Fruit fly (Drosophila melanogaster) whole organism, embryonic: Measurements from ENCODE around the gene CG11843.

Experiments used
- CG10267 ChIP-seq: fragments of 200-800 bp; sonication (Bioruptor generic); optimal IDR thresholded peaks from 2 replicates; lab custom pipeline; 2018; ENCODE audit warnings: missing biosample characterization, mild to moderate bottlenecking, missing genetic modification characterization, moderate library complexity
- CG11560 ChIP-seq: fragments of 200-800 bp; sonication (Bioruptor generic); IDR thresholded peaks from 3 replicates; pipeline ENCODE4 v1.3.6; 2022; ENCODE audit warnings: missing biosample characterization, missing genetic modification characterization
- CG13424 ChIP-seq: fragments of 200-800 bp; sonication (Bioruptor generic); optimal IDR thresholded peaks from 2 replicates; lab custom pipeline; 2019; ENCODE audit warnings: missing biosample characterization, mild to moderate bottlenecking, missing genetic modification characterization, moderate library complexity
- CG14050 ChIP-seq: fragments of 200-800 bp; sonication (Bioruptor generic); IDR thresholded peaks from 3 replicates; pipeline ENCODE4 v1.3.6; 2022; ENCODE audit warnings: missing biosample characterization, missing genetic modification characterization
- CG14965 ChIP-seq: fragments of 200-800 bp; sonication (Bioruptor generic); optimal IDR thresholded peaks from 2 replicates; lab custom pipeline; 2016; ENCODE audit warnings: missing biosample characterization, missing genetic modification characterization, borderline replicate concordance
- CG1529 ChIP-seq: fragments of 200-800 bp; sonication (Bioruptor generic); optimal IDR thresholded peaks from 3 replicates; lab custom pipeline; 2018; ENCODE audit warnings: missing biosample characterization, missing genetic modification characterization
- CG17186 ChIP-seq: fragments of 200-800 bp; sonication (Bioruptor generic); optimal IDR thresholded peaks from 3 replicates; lab custom pipeline; 2017; ENCODE audit warnings: missing biosample characterization, missing genetic modification reagents, missing genetic modification characterization
- CG17361 ChIP-seq: fragments of 200-800 bp; sonication (Bioruptor generic); IDR thresholded peaks from 3 replicates; pipeline ENCODE4 v1.3.6; 2022; ENCODE audit warnings: missing biosample characterization, missing genetic modification characterization
- CG1792 ChIP-seq: fragments of 200-800 bp; sonication (Bioruptor generic); optimal IDR thresholded peaks from 2 replicates; lab custom pipeline; 2016; ENCODE audit warnings: missing biosample characterization, missing genetic modification characterization
- CG18476 ChIP-seq: fragments of 200-800 bp; sonication (Bioruptor generic); optimal IDR thresholded peaks from 2 replicates; lab custom pipeline; 2016; ENCODE audit warnings: missing biosample characterization, mild to moderate bottlenecking, missing genetic modification characterization
- CG2116 ChIP-seq: fragments of 200-800 bp; sonication (Bioruptor generic); optimal IDR thresholded peaks from 3 replicates; lab custom pipeline; 2018; ENCODE audit warnings: missing biosample characterization, mild to moderate bottlenecking, missing genetic modification characterization
- CG2202 ChIP-seq: fragments of 200-800 bp; sonication (Bioruptor generic); optimal IDR thresholded peaks from 2 replicates; lab custom pipeline; 2018; ENCODE audit warnings: missing biosample characterization, mild to moderate bottlenecking, missing genetic modification characterization
- CG33213 ChIP-seq: fragments of 200-800 bp; sonication (Bioruptor generic); optimal IDR thresholded peaks from 3 replicates; lab custom pipeline; 2016; ENCODE audit warnings: missing biosample characterization, missing genetic modification characterization
- CG34224 ChIP-seq: fragments of 200-800 bp; sonication (Bioruptor generic); IDR thresholded peaks from 3 replicates; pipeline ENCODE4 v1.3.6; 2022; ENCODE audit warnings: missing biosample characterization, missing genetic modification characterization; ENCODE audit not compliant: partially characterized antibody
- CG4707 ChIP-seq: fragments of 200-800 bp; sonication (Bioruptor generic); optimal IDR thresholded peaks from 2 replicates; lab custom pipeline; 2018; ENCODE audit warnings: missing biosample characterization, mild to moderate bottlenecking, missing genetic modification characterization, moderate library complexity
- CG5953 ChIP-seq: fragments of 200-800 bp; sonication (Bioruptor generic); IDR thresholded peaks from 2 replicates; pipeline ENCODE4 v1.3.6; 2022; ENCODE audit warnings: missing biosample characterization, missing genetic modification characterization
- CG6254 ChIP-seq: fragments of 200-800 bp; sonication (Bioruptor generic); optimal IDR thresholded peaks from 3 replicates; lab custom pipeline; 2017; ENCODE audit warnings: mild to moderate bottlenecking, missing biosample characterization, missing genetic modification reagents, missing genetic modification characterization
- CG6689 ChIP-seq: fragments of 200-800 bp; sonication (Bioruptor generic); IDR thresholded peaks from 2 replicates; pipeline ENCODE4 v1.3.6; 2022; ENCODE audit warnings: missing biosample characterization, missing genetic modification characterization
- CG6791 ChIP-seq: fragments of 200-800 bp; sonication (Bioruptor generic); IDR thresholded peaks from 3 replicates; pipeline ENCODE4 v1.3.6; 2022; ENCODE audit warnings: missing biosample characterization, missing genetic modification characterization; ENCODE audit not compliant: partially characterized antibody
- CG7928 ChIP-seq: fragments of 200-800 bp; sonication (Bioruptor generic); optimal IDR thresholded peaks from 2 replicates; lab custom pipeline; 2017; ENCODE audit warnings: missing biosample characterization, mild to moderate bottlenecking, missing genetic modification characterization
- CG8281 ChIP-seq: fragments of 200-800 bp; sonication (Bioruptor generic); optimal IDR thresholded peaks from 2 replicates; lab custom pipeline; 2018; ENCODE audit warnings: missing biosample characterization, mild to moderate bottlenecking, missing genetic modification characterization, moderate library complexity
- CTCF ChIP-seq: fragments of 200-800 bp; sonication (Bioruptor generic); optimal IDR thresholded peaks from 2 replicates; lab custom pipeline; 2017; ENCODE audit warnings: missing biosample characterization, mild to moderate bottlenecking, missing genetic modification characterization, moderate library complexity
- Dll ChIP-seq: fragments of 200-800 bp; sonication (Bioruptor generic); IDR thresholded peaks from 4 replicates; pipeline ENCODE4 v1.3.6; 2022; ENCODE audit warnings: missing biosample characterization, missing genetic modification characterization; ENCODE audit not compliant: partially characterized antibody
- E2f2 ChIP-seq: fragments of 200-800 bp; sonication (Bioruptor generic); IDR thresholded peaks from 2 replicates; pipeline ENCODE4 v1.3.6; 2022; ENCODE audit warnings: missing biosample characterization, missing genetic modification characterization
- ERR ChIP-seq: fragments of 200-800 bp; sonication (Bioruptor generic); optimal IDR thresholded peaks from 2 replicates; lab custom pipeline; 2016; ENCODE audit warnings: missing biosample characterization, missing genetic modification characterization
- HmgZ ChIP-seq: fragments of 200-800 bp; sonication (Bioruptor generic); optimal IDR thresholded peaks from 2 replicates; lab custom pipeline; 2018; ENCODE audit warnings: missing biosample characterization, mild to moderate bottlenecking, missing genetic modification characterization
- Hmx ChIP-seq: fragments of 200-800 bp; sonication (Bioruptor generic); optimal IDR thresholded peaks from 2 replicates; lab custom pipeline; 2016; ENCODE audit warnings: missing biosample characterization, missing genetic modification characterization
- Hr39 ChIP-seq: fragments of >200 bp; optimal IDR thresholded peaks from 2 replicates; lab custom pipeline; 2017
- Sry-δ ChIP-seq: fragments of 200-800 bp; sonication (Bioruptor generic); optimal IDR thresholded peaks from 2 replicates; lab custom pipeline; 2016; ENCODE audit warnings: missing biosample characterization, missing genetic modification characterization
- YL-1 ChIP-seq: fragments of 200-800 bp; sonication (Bioruptor generic); optimal IDR thresholded peaks from 3 replicates; lab custom pipeline; 2017; ENCODE audit warnings: missing biosample characterization, mild to moderate bottlenecking, missing genetic modification characterization
- amos ChIP-seq: fragments of 200-800 bp; sonication (Bioruptor generic); IDR thresholded peaks from 2 replicates; pipeline ENCODE4 v1.3.6; 2022; ENCODE audit warnings: missing biosample characterization, missing genetic modification characterization; ENCODE audit not compliant: partially characterized antibody
- bab2 ChIP-seq: fragments of 200-800 bp; sonication (Bioruptor generic); optimal IDR thresholded peaks from 2 replicates; lab custom pipeline; 2016; ENCODE audit warnings: missing biosample characterization, missing genetic modification characterization
- cad ChIP-seq: fragments of >200 bp; optimal IDR thresholded peaks from 2 replicates; lab custom pipeline; 2017; ENCODE audit warnings: missing biosample characterization, missing genetic modification characterization
- chn ChIP-seq: fragments of 200-800 bp; sonication (Bioruptor generic); optimal IDR thresholded peaks from 2 replicates; lab custom pipeline; 2016; ENCODE audit warnings: missing biosample characterization, missing genetic modification characterization
- ems ChIP-seq: fragments of 200-800 bp; sonication (Bioruptor generic); optimal IDR thresholded peaks from 3 replicates; lab custom pipeline; 2016; ENCODE audit warnings: missing biosample characterization, missing genetic modification characterization
- gsb-n ChIP-seq: fragments of 200-800 bp; sonication (Bioruptor generic); optimal IDR thresholded peaks from 3 replicates; lab custom pipeline; 2018; ENCODE audit warnings: missing biosample characterization, mild to moderate bottlenecking, missing genetic modification characterization
- hbn ChIP-seq: fragments of 200-800 bp; sonication (Bioruptor generic); IDR thresholded peaks from 2 replicates; pipeline ENCODE4 v1.3.6; 2022; ENCODE audit warnings: missing biosample characterization, missing genetic modification characterization; ENCODE audit not compliant: partially characterized antibody
- hth ChIP-seq: fragments of >200 bp; optimal IDR thresholded peaks from 2 replicates; lab custom pipeline; 2017; ENCODE audit warnings: inconsistent platforms
- inv ChIP-seq: fragments of 200-800 bp; sonication (Bioruptor generic); IDR thresholded peaks from 2 replicates; pipeline ENCODE4 v1.3.6; 2022; ENCODE audit warnings: missing biosample characterization, missing genetic modification characterization; ENCODE audit not compliant: partially characterized antibody
- kah ChIP-seq: fragments of 200-800 bp; sonication (Bioruptor generic); optimal IDR thresholded peaks from 2 replicates; lab custom pipeline; 2018; ENCODE audit warnings: missing biosample characterization, mild to moderate bottlenecking, missing genetic modification characterization
- lbe ChIP-seq: fragments of 200-800 bp; sonication (Bioruptor generic); optimal IDR thresholded peaks from 2 replicates; lab custom pipeline; 2016; ENCODE audit warnings: missing biosample characterization, mild to moderate bottlenecking, missing genetic modification characterization
- onecut ChIP-seq: fragments of 200-800 bp; sonication (Bioruptor generic); IDR thresholded peaks from 2 replicates; pipeline ENCODE4 v1.3.6; 2022; ENCODE audit warnings: missing biosample characterization, missing genetic modification characterization
- p53 ChIP-seq: fragments of 200-800 bp; sonication (Bioruptor generic); optimal IDR thresholded peaks from 2 replicates; lab custom pipeline; 2016; ENCODE audit warnings: missing biosample characterization, missing genetic modification characterization
- ranshi ChIP-seq: fragments of 200-800 bp; sonication (Bioruptor generic); IDR thresholded peaks from 2 replicates; pipeline ENCODE4 v1.3.6; 2022; ENCODE audit warnings: missing biosample characterization, missing genetic modification characterization
- run ChIP-seq: fragments of 200-800 bp; sonication (Bioruptor generic); optimal IDR thresholded peaks from 3 replicates; lab custom pipeline; 2018; ENCODE audit warnings: missing biosample characterization, mild to moderate bottlenecking, missing genetic modification characterization
- sna ChIP-seq: fragments of 200-800 bp; sonication (Bioruptor generic); IDR thresholded peaks from 2 replicates; pipeline ENCODE4 v1.3.6; 2022; ENCODE audit warnings: missing biosample characterization, missing genetic modification characterization; ENCODE audit not compliant: partially characterized antibody
- stc ChIP-seq: fragments of 200-800 bp; sonication (Bioruptor generic); IDR thresholded peaks from 2 replicates; pipeline ENCODE4 v1.3.6; 2022; ENCODE audit warnings: missing biosample characterization, missing genetic modification characterization
- stwl ChIP-seq: fragments of 200-800 bp; sonication (Bioruptor generic); optimal IDR thresholded peaks from 3 replicates; lab custom pipeline; 2018; ENCODE audit warnings: missing biosample characterization, mild to moderate bottlenecking, missing genetic modification characterization, moderate library complexity
- tio ChIP-seq: fragments of 200-800 bp; sonication (Bioruptor generic); optimal IDR thresholded peaks from 2 replicates; lab custom pipeline; 2017; ENCODE audit warnings: missing biosample characterization, missing genetic modification characterization, inconsistent platforms
- tx ChIP-seq: fragments of 200-800 bp; sonication (Bioruptor generic); optimal IDR thresholded peaks from 2 replicates; lab custom pipeline; 2016; ENCODE audit warnings: missing biosample characterization, missing genetic modification characterization
- unc-4 ChIP-seq: fragments of 200-800 bp; sonication (Bioruptor generic); IDR thresholded peaks from 2 replicates; pipeline ENCODE4 v1.3.6; 2022; ENCODE audit warnings: missing biosample characterization, missing genetic modification characterization; ENCODE audit not compliant: partially characterized antibody
- vvl ChIP-seq: fragments of 200-800 bp; sonication (Bioruptor generic); IDR thresholded peaks from 2 replicates; pipeline ENCODE4 v1.3.6; 2022; ENCODE audit warnings: missing biosample characterization, missing genetic modification characterization

CG11843 gene

dm6 chr3R:29027122-29027521 lies 27.0 kb upstream of the CG11843 start, which contains the start of the genes eIF4E6 and CG1951 (continued):
- peak; percentile 96 for TF ChIP-seq CG34224 (GFP tag; lab: Robert Waterston, UW)
- peak; percentile 27 for TF ChIP-seq HmgZ (tag; lab: Kevin White, UChicago)
- TF ChIP-seq CG10267, result peak; percentile 19
- TF ChIP-seq cad (GFP tag; lab: Kevin White, UChicago), result no peak
- TF ChIP-seq tx (GFP tag; lab: Kevin White, UChicago), result peak; percentile 4
- peak; percentile 97 for TF ChIP-seq amos (GFP tag; lab: Robert Waterston, UW)
- no peak for TF ChIP-seq Hmx (GFP tag; lab: Kevin White, UChicago)
- TF ChIP-seq CG14050, result no peak
- peak; percentile 87 for TF ChIP-seq stwl (tag; lab: Kevin White, UChicago)
- no peak for TF ChIP-seq p53 (GFP tag; lab: Kevin White, UChicago)
- TF ChIP-seq CG4707 (GFP tag; lab: Kevin White, UChicago), result no peak
- peak; percentile 90 for TF ChIP-seq hbn (GFP tag; lab: Robert Waterston, UW)
- no peak for TF ChIP-seq Hr39 (lab: Kevin White, UChicago)
- peak; percentile 10 for TF ChIP-seq CG8281 (tag; lab: Kevin White, UChicago)
- no peak for TF ChIP-seq CG17361
- peak; percentile 9 for TF ChIP-seq CG17186
- no peak for TF ChIP-seq CG13424
- peak; percentile 72 for TF ChIP-seq kah (GFP tag; lab: Kevin White, UChicago)
- TF ChIP-seq YL-1 (GFP tag; lab: Kevin White, UChicago), result peak; percentile 57
- TF ChIP-seq tio (GFP tag; lab: Kevin White, UChicago), result no peak
- TF ChIP-seq gsb-n, result no peak
- TF ChIP-seq hth, result no peak
- TF ChIP-seq run (tag; lab: Kevin White, UChicago), result no peak
- TF ChIP-seq CG1792 (GFP tag; lab: Kevin White, UChicago), result no peak
- no peak for TF ChIP-seq stc (GFP tag; lab: Robert Waterston, UW)
- TF ChIP-seq E2f2 (GFP tag; lab: Robert Waterston, UW), result no peak; the same call in 1 of the 2 replicates
- TF ChIP-seq sna (GFP tag; lab: Robert Waterston, UW), result peak; percentile 96
- 0 out of 2 replicates have a peak, but pooled peaks have one; percentile 9 for TF ChIP-seq vvl
- no peak for TF ChIP-seq ERR
- TF ChIP-seq CG6689 (GFP tag; lab: Robert Waterston, UW), result no peak
- peak; percentile 96 for TF ChIP-seq CG6791 (GFP tag; lab: Robert Waterston, UW)
- TF ChIP-seq ems (GFP tag; lab: Kevin White, UChicago), result no peak
- TF ChIP-seq CG33213 (GFP tag; lab: Kevin White, UChicago), result peak; percentile 26
- peak; percentile 32 for TF ChIP-seq CTCF
- TF ChIP-seq onecut, result peak; percentile 99
- TF ChIP-seq CG1529 (GFP tag; lab: Kevin White, UChicago), result no peak
- TF ChIP-seq Dll (GFP tag; lab: Robert Waterston, UW), result peak; percentile 95
- TF ChIP-seq unc-4 (GFP tag; lab: Robert Waterston, UW), result peak; percentile 94
- no peak for TF ChIP-seq CG18476 (GFP tag; lab: Kevin White, UChicago)
- no peak for TF ChIP-seq CG14965 (GFP tag; lab: Kevin White, UChicago)
- TF ChIP-seq CG11560, result no peak
- TF ChIP-seq CG2202 (tag; lab: Kevin White, UChicago), result no peak
- TF ChIP-seq lbe (GFP tag; lab: Kevin White, UChicago), result no peak
- no peak for TF ChIP-seq CG5953 (GFP tag; lab: Robert Waterston, UW)
- no peak for TF ChIP-seq ranshi (GFP tag; lab: Robert Waterston, UW)
- TF ChIP-seq CG7928, result no peak
- peak; percentile 7 for TF ChIP-seq chn (GFP tag; lab: Kevin White, UChicago)
- no peak for TF ChIP-seq bab2 (GFP tag; lab: Kevin White, UChicago)
- no peak for TF ChIP-seq CG6254 (GFP tag; lab: Kevin White, UChicago)
- TF ChIP-seq Sry-δ (GFP tag; lab: Kevin White, UChicago), result peak; percentile 94
- TF ChIP-seq inv (GFP tag; lab: Robert Waterston, UW), result peak; percentile 93
- peak; percentile 76 for TF ChIP-seq CG2116 (GFP tag; lab: Kevin White, UChicago)
